Fruit fly (Drosophila melanogaster): ENCODE results near the gene CG7370.

DNA sequence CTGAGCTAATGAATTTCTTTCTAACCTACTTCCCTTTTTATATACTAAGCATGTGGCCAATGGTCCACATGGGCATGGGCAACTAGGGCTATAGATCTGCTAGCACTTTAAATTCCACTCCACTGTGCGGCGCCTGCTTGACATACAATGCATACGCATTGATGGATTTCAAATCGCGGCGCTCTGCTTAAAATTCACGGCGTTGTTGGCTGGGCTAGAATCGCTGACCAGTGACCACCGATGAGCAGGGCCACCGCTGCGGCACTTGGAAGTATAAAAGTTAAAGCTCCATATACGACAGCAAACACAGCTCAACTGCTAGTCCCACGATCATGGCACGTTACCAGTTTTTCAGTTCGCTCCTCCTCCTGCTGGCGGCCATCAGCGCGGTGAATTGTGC lies 35.8 kb upstream of the CG7370 start, which contains the start of gene CG14573:
- TF ChIP-seq EcR (GFP tag; optimal IDR thresholded peaks at IDR 0.05) (no peak), CG12605 (GFP tag; IDR thresholded peaks at IDR 0.05) (no peak), Pif1B (GFP tag; optimal IDR thresholded peaks at IDR 0.05) (no peak), Pif1A (GFP tag; optimal IDR thresholded peaks at IDR 0.05) (no peak), CG32121 (GFP tag; IDR thresholded peaks at IDR 0.05) (no peak), D1 (tag; optimal IDR thresholded peaks at IDR 0.05) (no peak), CG8301 (tag; optimal IDR thresholded peaks at IDR 0.05) (no peak), CG14655 (GFP tag; optimal IDR thresholded peaks at IDR 0.05) (no peak)

All from whole organism, pupa.